Worm (Caenorhabditis elegans) whole organism, late embryonic: ENCODE measurements around the gene F13H10.8.

Source experiments
- K09A11.1 ChIP-seq: sonication (generic microtip); optimal IDR thresholded peaks from 2 replicates; lab custom pipeline; 2017; ENCODE audit warnings: antibody characterized with exemption, mild to moderate bottlenecking, missing genetic modification characterization, missing compliant biosample characterization; ENCODE audit not compliant: insufficient read depth
- dve-1 ChIP-seq: sonication (generic microtip); optimal IDR thresholded peaks from 2 replicates; lab custom pipeline; 2017; ENCODE audit warnings: antibody characterized with exemption, mild to moderate bottlenecking, missing genetic modification characterization, missing compliant biosample characterization
- fax-1 ChIP-seq: sonication (generic microtip); optimal IDR thresholded peaks from 2 replicates; lab custom pipeline; 2016; ENCODE audit warnings: missing genotype, missing genetic modification characterization, missing compliant biosample characterization
- fkh-10 ChIP-seq: fragments of 150-350 bp; optimal IDR thresholded peaks from 2 replicates; lab custom pipeline; 2014; ENCODE audit warnings: missing biosample characterization, missing genetic modification reagents, missing genetic modification characterization
- hlh-15 ChIP-seq: sonication (generic microtip); optimal IDR thresholded peaks from 2 replicates; lab custom pipeline; 2016; ENCODE audit warnings: missing genetic modification characterization, missing compliant biosample characterization
- lin-11 ChIP-seq: fragments of 200-800 bp; sonication (Bioruptor generic); optimal IDR thresholded peaks from 2 replicates; lab custom pipeline; 2018; ENCODE audit warnings: mild to moderate bottlenecking, missing genetic modification characterization, missing compliant biosample characterization
- madf-2 ChIP-seq: sonication (generic microtip); optimal IDR thresholded peaks from 2 replicates; lab custom pipeline; 2017; ENCODE audit warnings: missing genetic modification characterization, missing compliant biosample characterization
- nfya-1 ChIP-seq: sonication (generic microtip); optimal IDR thresholded peaks from 2 replicates; lab custom pipeline; 2017; ENCODE audit warnings: missing genetic modification characterization, mild to moderate bottlenecking, missing compliant biosample characterization, antibody characterized with exemption, moderate library complexity
- pha-2 ChIP-seq: sonication (generic microtip); optimal IDR thresholded peaks from 2 replicates; lab custom pipeline; 2017; ENCODE audit warnings: mild to moderate bottlenecking, missing genetic modification characterization, missing compliant biosample characterization
- unc-55 ChIP-seq: sonication (generic microtip); optimal IDR thresholded peaks from 2 replicates; lab custom pipeline; 2017; ENCODE audit warnings: missing biosample characterization, missing genetic modification reagents, missing genetic modification characterization

DNA sequence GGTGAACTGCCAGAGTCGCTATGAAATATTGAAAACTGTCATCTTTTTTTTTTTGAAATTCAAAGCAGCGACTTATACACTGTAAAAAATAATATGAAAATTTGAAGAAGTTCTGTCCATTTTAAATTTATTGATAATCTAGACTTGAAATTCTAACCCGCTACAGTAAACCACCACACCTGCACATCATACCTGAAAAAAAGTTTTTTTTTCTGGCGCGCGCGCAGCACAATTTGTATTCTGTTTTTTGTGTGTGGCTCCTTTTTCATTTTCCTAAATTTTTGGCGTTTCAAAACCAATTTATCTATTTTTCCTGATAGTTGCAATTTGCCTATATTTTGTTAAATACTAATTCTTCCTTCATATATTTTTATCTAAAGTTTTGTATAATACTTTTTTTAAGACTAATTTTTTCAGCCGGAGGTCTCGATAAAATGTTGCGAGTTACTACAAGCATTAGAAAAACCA, 34.7 kb upstream of the F13H10.8 start, which contains the start of gene cyb-2.1:
- TF ChIP-seq pha-2 (tag; lab: Kevin White, UChicago) (no peak), K09A11.1 (tag; lab: Kevin White, UChicago) (no peak), unc-55 (GFP tag; lab: Kevin White, UChicago) (no peak), fkh-10 (GFP tag; lab: Kevin White, UChicago) (no peak), fax-1 (tag; lab: Kevin White, UChicago) (no peak), dve-1 (tag; lab: Kevin White, UChicago) (no peak), lin-11 (tag; lab: Kevin White, UChicago) (no peak), madf-2 (tag; lab: Kevin White, UChicago) (no peak), hlh-15 (tag; lab: Kevin White, UChicago) (no peak), nfya-1 (tag; lab: Kevin White, UChicago) (no peak)
